Worm (Caenorhabditis elegans): ENCODE results near the gene his-5.

The his-5 gene

ce11 chrV:8513361-8513760 lies 21.7 kb upstream of the his-5 start, which contains the start of gene F45F2.9:
F45F2.9 (minus strand) TSS chrV:8513461.
- no peak for TF ChIP-seq hpl-2 (GFP tag; optimal IDR thresholded peaks at IDR 0.05)
- no peak for TF ChIP-seq jun-1 (tag; optimal IDR thresholded peaks at IDR 0.05)
- TF ChIP-seq blmp-1 (tag; optimal IDR thresholded peaks at IDR 0.05): no peak
- TF ChIP-seq tlp-1 (tag; optimal IDR thresholded peaks at IDR 0.05): no peak
- TF ChIP-seq unc-30 (tag; optimal IDR thresholded peaks at IDR 0.05): no peak
- no peak for TF ChIP-seq pag-3 (tag; optimal IDR thresholded peaks at IDR 0.05; ENCODE audit: borderline replicate concordance, insufficient read depth)
- TF ChIP-seq Y116A8C.19 (tag; optimal IDR thresholded peaks at IDR 0.05; ENCODE audit: borderline replicate concordance): no peak
- no peak for TF ChIP-seq lin-35 (GFP tag; optimal IDR thresholded peaks at IDR 0.05)
- no peak for TF ChIP-seq zip-4 (GFP tag; optimal IDR thresholded peaks at IDR 0.05)

DNA sequence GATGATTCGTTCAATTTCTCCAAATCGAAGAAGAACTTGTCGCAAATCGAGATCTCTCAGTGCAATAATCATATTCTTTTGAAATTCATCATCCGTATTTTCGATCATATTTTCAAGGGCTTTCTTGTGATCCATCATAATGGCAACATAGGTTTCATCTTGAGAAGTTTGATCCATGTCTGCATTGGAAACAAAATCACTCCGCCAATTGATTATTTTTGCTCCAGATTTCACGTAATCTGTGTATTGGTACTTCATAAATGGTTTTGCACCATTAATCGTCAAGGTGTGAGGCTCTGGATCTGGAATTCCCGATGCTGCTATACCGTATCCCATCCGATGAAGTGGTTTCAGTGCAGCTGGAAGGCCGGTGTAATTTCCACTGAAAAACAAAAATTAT lies 18.6 kb upstream of the his-5 start:
- TF ChIP-seq C34B4.2 (tag; optimal IDR thresholded peaks at IDR 0.05): no peak
- TF ChIP-seq fos-1 (tag; optimal IDR thresholded peaks at IDR 0.05): no peak
- no peak for TF ChIP-seq Y116A8C.19 (tag; optimal IDR thresholded peaks at IDR 0.05; ENCODE audit: borderline replicate concordance)
- no peak for TF ChIP-seq hpl-2 (GFP tag; optimal IDR thresholded peaks at IDR 0.05)
- TF ChIP-seq unc-62 (GFP tag; optimal IDR thresholded peaks at IDR 0.05): no peak
- TF ChIP-seq ztf-4 (tag; optimal IDR thresholded peaks at IDR 0.05): no peak
- TF ChIP-seq unc-86 (tag; optimal IDR thresholded peaks at IDR 0.05): no peak
- no peak for TF ChIP-seq fkh-10 (GFP tag; optimal IDR thresholded peaks at IDR 0.05)
- TF ChIP-seq ces-1 (GFP tag; optimal IDR thresholded peaks at IDR 0.05): no peak
- no peak for TF ChIP-seq mab-9 (GFP tag; IDR thresholded peaks at IDR 0.05)
- TF ChIP-seq pag-3 (tag; optimal IDR thresholded peaks at IDR 0.05; ENCODE audit: borderline replicate concordance, insufficient read depth): no peak
- TF ChIP-seq hlh-17 (GFP tag; optimal IDR thresholded peaks at IDR 0.05; ENCODE audit: borderline replicate concordance): no peak
- no peak for TF ChIP-seq unc-130 (tag; optimal IDR thresholded peaks at IDR 0.05)
- TF ChIP-seq lin-13 (GFP tag; optimal IDR thresholded peaks at IDR 0.05): no peak
- TF ChIP-seq nhr-20 (tag; optimal IDR thresholded peaks at IDR 0.05): no peak
- no peak for TF ChIP-seq lin-15B (tag; optimal IDR thresholded peaks at IDR 0.05)
- no peak for TF ChIP-seq snpc-4 (tag; optimal IDR thresholded peaks at IDR 0.05)
- no peak for TF ChIP-seq nhr-77 (tag; optimal IDR thresholded peaks at IDR 0.05)
- TF ChIP-seq nhr-84 (tag; optimal IDR thresholded peaks at IDR 0.05): no peak

ce11 chrV:8517711-8518110 lies 17.3 kb upstream of the his-5 start:
- TF ChIP-seq C04F5.9 (tag; optimal IDR thresholded peaks at IDR 0.05) (no peak), F16B12.6 (tag; optimal IDR thresholded peaks at IDR 0.05) (no peak), ets-5 (GFP tag; IDR thresholded peaks at IDR 0.05) (no peak), elt-3 (tag; optimal IDR thresholded peaks at IDR 0.05) (no peak), lir-3 (tag; optimal IDR thresholded peaks at IDR 0.05; ENCODE audit: poor library complexity) (no peak), sup-37 (GFP tag; optimal IDR thresholded peaks at IDR 0.05) (no peak), hpl-2 (GFP tag; optimal IDR thresholded peaks at IDR 0.05) (no peak), fkh-10 (GFP tag; optimal IDR thresholded peaks at IDR 0.05) (no peak), efl-1 (optimal IDR thresholded peaks at IDR 0.05) (no peak), efl-1 (GFP tag; optimal IDR thresholded peaks at IDR 0.05 in 1 of 2) (peak in 1 of 2 experiments; percentile 14)

ce11 chrV:8518283-8518682 lies 16.7 kb upstream of the his-5 start:
- TF ChIP-seq pag-3 (tag; optimal IDR thresholded peaks at IDR 0.05; ENCODE audit: borderline replicate concordance, insufficient read depth): peak; percentile 45
- TF ChIP-seq skn-1 (tag; optimal IDR thresholded peaks at IDR 0.05): peak; percentile 35
- TF ChIP-seq mab-9 (GFP tag; IDR thresholded peaks at IDR 0.05): no peak
- TF ChIP-seq lin-35 (GFP tag; optimal IDR thresholded peaks at IDR 0.05): peak in 1 of 2 experiments; percentile 44
- no peak for TF ChIP-seq sptf-1 (tag; optimal IDR thresholded peaks at IDR 0.05)
- peak; percentile 46 for TF ChIP-seq rnt-1 (tag; optimal IDR thresholded peaks at IDR 0.05)
- TF ChIP-seq unc-98 (GFP tag; IDR thresholded peaks at IDR 0.05): no peak
- no peak for TF ChIP-seq fkh-8 (tag; optimal IDR thresholded peaks at IDR 0.05)
- TF ChIP-seq swsn-7 (tag; optimal IDR thresholded peaks at IDR 0.05): peak; percentile 22
- peak; percentile 4 for TF ChIP-seq nhr-20 (tag; optimal IDR thresholded peaks at IDR 0.05)
- peak in 1 of 2 experiments; percentile 36 for TF ChIP-seq mdl-1 (tag; optimal IDR thresholded peaks at IDR 0.05)
- TF ChIP-seq tbx-2 (tag; optimal IDR thresholded peaks at IDR 0.05): no peak
- TF ChIP-seq blmp-1 (tag; optimal IDR thresholded peaks at IDR 0.05): no peak
- no peak for TF ChIP-seq nhr-19 (GFP tag; conservative IDR thresholded peaks at IDR 0.05)
- TF ChIP-seq lsy-2 (tag; optimal IDR thresholded peaks at IDR 0.05): peak in 1 of 2 experiments; percentile 50
- no peak for TF ChIP-seq aly-2 (tag; optimal IDR thresholded peaks at IDR 0.05)
- no peak for TF ChIP-seq lir-3 (tag; optimal IDR thresholded peaks at IDR 0.05; ENCODE audit: poor library complexity)
- peak in 1 of 3 experiments; percentile 30 for TF ChIP-seq dpl-1 (GFP tag; optimal IDR thresholded peaks at IDR 0.05)
- no peak for TF ChIP-seq C16A3.4 (tag; optimal IDR thresholded peaks at IDR 0.05)
- no peak for TF ChIP-seq ceh-8 (GFP tag; optimal IDR thresholded peaks at IDR 0.05)
- peak; percentile 26 to 34 for TF ChIP-seq efl-1 (optimal IDR thresholded peaks at IDR 0.05)
- no peak for TF ChIP-seq efl-1 (GFP tag; optimal IDR thresholded peaks at IDR 0.05 in 1 of 2)
- no peak for TF ChIP-seq unc-130 (tag; optimal IDR thresholded peaks at IDR 0.05)

All from whole organism, L1 larva.